Fruit fly (Drosophila melanogaster) whole organism, pupa: ENCODE data around the gene Pis.

Source experiments
- CG12605 ChIP-seq: fragments of 200-800 bp; sonication (Bioruptor generic); IDR thresholded peaks from 2 replicates; pipeline ENCODE4 v1.3.6; 2022; ENCODE audit warnings: missing biosample characterization, missing genetic modification characterization
- CG14655 ChIP-seq: fragments of 200-800 bp; sonication (Bioruptor generic); optimal IDR thresholded peaks from 3 replicates; lab custom pipeline; 2017; ENCODE audit warnings: mild to moderate bottlenecking, missing biosample characterization, missing genetic modification reagents, missing genetic modification characterization
- D1 ChIP-seq: fragments of 200-800 bp; sonication (Bioruptor generic); optimal IDR thresholded peaks from 2 replicates; lab custom pipeline; 2018; ENCODE audit warnings: missing biosample characterization, mild to moderate bottlenecking, missing genetic modification characterization, moderate library complexity
- EcR ChIP-seq: fragments of 200-800 bp; sonication (Bioruptor generic); optimal IDR thresholded peaks from 3 replicates; lab custom pipeline; 2019; ENCODE audit warnings: missing biosample characterization, missing genetic modification characterization, mild to moderate bottlenecking, moderate library complexity, missing genetic modification reagents
- Ets98B ChIP-seq: fragments of 200-800 bp; sonication (Bioruptor generic); IDR thresholded peaks from 2 replicates; pipeline ENCODE4 v1.3.6; 2022; ENCODE audit warnings: missing biosample characterization, missing genetic modification characterization
- Pif1A ChIP-seq: fragments of 200-800 bp; sonication (Bioruptor generic); optimal IDR thresholded peaks from 3 replicates; lab custom pipeline; 2016; ENCODE audit warnings: missing biosample characterization, missing genetic modification characterization
- rn ChIP-seq: fragments of 200-800 bp; sonication (Bioruptor generic); IDR thresholded peaks from 2 replicates; pipeline ENCODE4 v1.3.6; 2022; ENCODE audit warnings: missing biosample characterization, missing genetic modification characterization

dm6 chrX:15674337-15674736, 29.2 kb downstream of the Pis start:
- TF ChIP-seq Pif1A (GFP tag; lab: Kevin White, UChicago) (no peak), CG14655 (GFP tag; lab: Kevin White, UChicago) (no peak), Ets98B (GFP tag; lab: Robert Waterston, UW) (no peak), CG12605 (GFP tag; lab: Robert Waterston, UW) (no peak), rn (no peak), D1 (tag; lab: Kevin White, UChicago) (no peak), EcR (no peak)
